Fruit fly (Drosophila melanogaster): ENCODE results near the gene CG1764.
A peak's percentile ranks its signal among the peaks of the same experiment; 100 is the strongest.

The CG1764 gene

DNA sequence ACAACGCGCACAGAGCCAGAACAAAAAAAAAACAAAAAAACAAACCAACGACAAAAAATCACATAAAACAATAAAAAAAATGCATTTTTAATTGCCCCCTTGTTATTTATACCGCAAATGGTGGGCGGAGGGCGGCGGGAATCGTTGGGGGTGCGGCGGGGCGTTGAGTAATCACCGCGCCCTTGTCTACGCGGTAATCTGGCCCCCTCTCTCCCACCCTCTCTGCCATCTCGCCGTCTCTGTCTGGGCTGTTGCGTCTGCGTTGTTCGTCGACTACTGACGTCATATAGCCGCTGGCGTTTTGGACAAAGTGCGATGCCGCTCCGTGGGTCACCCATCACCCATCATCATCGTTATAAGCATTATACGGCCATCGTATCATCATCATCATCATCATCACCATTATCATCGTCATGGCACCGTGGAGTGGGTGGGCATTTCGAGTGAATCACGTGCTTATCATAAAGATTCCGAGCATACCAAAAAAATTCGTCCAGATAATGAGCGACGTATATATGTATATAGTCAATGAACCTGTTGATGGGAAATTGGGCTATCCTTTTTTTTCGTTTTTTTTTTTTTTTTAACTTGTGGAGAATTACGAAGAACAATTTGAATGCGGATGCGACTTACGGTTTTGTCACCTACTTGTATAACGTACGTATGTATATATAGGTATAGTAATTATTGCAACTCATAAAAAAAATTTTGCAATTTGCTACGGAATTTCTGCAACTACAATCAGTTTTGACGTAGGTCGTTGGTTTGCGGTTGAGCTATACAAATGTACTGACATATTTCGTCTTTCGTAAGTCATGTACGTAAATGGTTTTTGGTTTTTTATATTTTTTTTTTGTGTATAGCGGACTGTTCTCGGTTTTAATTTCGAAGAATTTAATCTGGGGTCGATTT is 656 bp upstream of the CG1764 start:
- TF ChIP-seq CG17806 (tag; optimal IDR thresholded peaks at IDR 0.05) (peak; percentile 17), CG8159 (tag; optimal IDR thresholded peaks at IDR 0.05) (peak; percentile 36), rn (GFP tag; IDR thresholded peaks at IDR 0.05) (peak; percentile 10; the same call in 1 of the 2 replicates), CG32121 (GFP tag; IDR thresholded peaks at IDR 0.05) (peak; percentile 68), CG10348 (GFP tag; IDR thresholded peaks at IDR 0.05) (no peak), Ets98B (GFP tag; IDR thresholded peaks at IDR 0.05) (peak; percentile 32; the same call in 1 of the 2 replicates), CG34367 (tag; optimal IDR thresholded peaks at IDR 0.05) (no peak), fd96Ca (GFP tag; IDR thresholded peaks at IDR 0.05) (peak; percentile 75), Pif1B (GFP tag; optimal IDR thresholded peaks at IDR 0.05) (no peak), CG13204 (GFP tag; optimal IDR thresholded peaks at IDR 0.05) (peak; percentile 96), CG9948 (tag; optimal IDR thresholded peaks at IDR 0.05) (peak; percentile 18), EcR (GFP tag; optimal IDR thresholded peaks at IDR 0.05) (peak; percentile 80), D1 (tag; optimal IDR thresholded peaks at IDR 0.05) (no peak), CG4496 (GFP tag; IDR thresholded peaks at IDR 0.05) (peak; percentile 80), CG14655 (GFP tag; optimal IDR thresholded peaks at IDR 0.05) (peak; percentile 0), gl (tag; optimal IDR thresholded peaks at IDR 0.05) (peak; percentile 82), Snoo (tag; optimal IDR thresholded peaks at IDR 0.05) (peak; percentile 53), CG8301 (tag; optimal IDR thresholded peaks at IDR 0.05) (peak; percentile 0), CG15710 (tag; optimal IDR thresholded peaks at IDR 0.05) (peak; percentile 58), Pif1A (GFP tag; optimal IDR thresholded peaks at IDR 0.05) (no peak), CG12605 (GFP tag; IDR thresholded peaks at IDR 0.05) (peak; percentile 71)

DNA sequence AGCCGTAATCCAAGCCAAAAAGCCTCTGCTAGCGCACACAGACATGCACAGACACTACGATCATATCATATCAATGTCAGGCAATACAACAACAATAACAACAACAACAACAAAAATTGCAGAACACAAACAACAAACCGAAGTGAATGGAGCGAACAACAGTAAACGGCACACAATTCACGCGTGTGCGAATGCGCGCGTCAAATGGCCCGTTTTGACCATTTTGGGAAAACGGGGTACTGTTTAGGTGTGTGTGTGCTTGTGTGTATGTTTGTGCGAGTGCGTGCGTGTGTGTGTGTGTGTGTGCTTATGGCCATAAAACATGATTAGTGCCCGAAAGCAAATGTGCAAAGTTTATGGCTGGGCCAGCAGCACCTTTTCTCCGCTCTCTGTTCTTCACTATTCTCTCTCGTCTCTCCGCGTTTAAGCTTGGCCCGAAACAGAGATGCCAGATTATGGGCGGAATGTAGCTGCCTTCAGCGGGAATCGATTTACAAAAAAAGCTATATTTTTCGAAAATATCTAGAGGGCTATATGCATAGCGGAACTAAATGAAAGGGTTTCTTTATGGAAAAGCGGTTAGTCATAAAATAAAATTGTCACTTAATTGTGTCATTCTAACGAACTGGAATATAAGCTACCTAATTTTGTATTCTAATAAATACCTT is 1.2 kb downstream of the CG1764 start:
- no peak for TF ChIP-seq CG12605 (GFP tag; IDR thresholded peaks at IDR 0.05)
- TF ChIP-seq CG14655 (GFP tag; optimal IDR thresholded peaks at IDR 0.05), result no peak
- no peak for TF ChIP-seq CG8159 (tag; optimal IDR thresholded peaks at IDR 0.05)
- TF ChIP-seq CG34367 (tag; optimal IDR thresholded peaks at IDR 0.05), result no peak
- TF ChIP-seq gl (tag; optimal IDR thresholded peaks at IDR 0.05), result no peak
- no peak for TF ChIP-seq Ets98B (GFP tag; IDR thresholded peaks at IDR 0.05)
- TF ChIP-seq CG10348 (GFP tag; IDR thresholded peaks at IDR 0.05), result no peak
- no peak for TF ChIP-seq CG15710 (tag; optimal IDR thresholded peaks at IDR 0.05)
- TF ChIP-seq CG32121 (GFP tag; IDR thresholded peaks at IDR 0.05), result no peak
- TF ChIP-seq CG4496 (GFP tag; IDR thresholded peaks at IDR 0.05), result no peak
- TF ChIP-seq Pif1A (GFP tag; optimal IDR thresholded peaks at IDR 0.05), result no peak
- no peak for TF ChIP-seq Pif1B (GFP tag; optimal IDR thresholded peaks at IDR 0.05)
- no peak for TF ChIP-seq fd96Ca (GFP tag; IDR thresholded peaks at IDR 0.05)

DNA sequence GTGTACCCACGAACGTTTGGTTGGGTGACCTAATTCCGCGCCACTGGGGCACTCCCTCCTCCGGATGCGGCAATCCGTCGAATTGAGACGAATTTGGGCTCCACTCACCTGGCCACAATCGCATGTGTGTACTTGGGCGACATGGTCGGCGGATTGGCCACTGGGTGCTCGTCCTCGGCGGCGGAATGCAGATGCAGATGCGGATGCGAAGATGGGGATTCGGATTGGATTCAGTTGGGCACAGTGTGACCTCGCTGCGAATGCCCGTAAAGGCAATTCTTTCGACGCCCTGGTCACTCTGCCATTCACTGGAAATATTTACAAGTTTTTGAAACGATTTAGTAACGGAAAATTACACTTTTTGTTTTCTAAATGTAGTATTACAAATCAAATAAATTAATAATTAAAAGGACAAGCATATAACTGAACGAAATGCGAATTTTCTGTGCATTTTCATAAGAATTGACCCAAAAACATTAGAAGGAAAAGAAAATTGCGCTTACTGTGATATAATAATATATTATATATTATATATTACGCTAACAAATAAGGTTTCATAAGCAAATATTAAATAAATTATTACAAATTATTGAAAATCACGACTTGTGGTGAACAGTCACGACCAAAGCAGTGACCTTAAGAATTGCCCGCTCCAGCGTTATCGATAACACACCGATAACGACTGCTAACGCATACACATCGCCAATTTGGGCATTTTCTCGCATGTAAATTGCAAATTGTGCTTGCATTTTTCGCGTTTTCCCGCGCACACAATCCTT is 5.6 kb downstream of the CG1764 start, which contains the start of gene CG1622:
CG1622 (plus strand) TSS at position 678 of the 779 bp plus-strand sequence.
- TF ChIP-seq CG8301 (tag; optimal IDR thresholded peaks at IDR 0.05) (no peak), Ets98B (GFP tag; IDR thresholded peaks at IDR 0.05) (no peak), CG13204 (GFP tag; optimal IDR thresholded peaks at IDR 0.05) (no peak), CG32121 (GFP tag; IDR thresholded peaks at IDR 0.05) (no peak), CG15710 (tag; optimal IDR thresholded peaks at IDR 0.05) (peak; percentile 5), Pif1A (GFP tag; optimal IDR thresholded peaks at IDR 0.05) (no peak), gl (tag; optimal IDR thresholded peaks at IDR 0.05) (no peak), Snoo (tag; optimal IDR thresholded peaks at IDR 0.05) (no peak), CG17806 (tag; optimal IDR thresholded peaks at IDR 0.05) (no peak), rn (GFP tag; IDR thresholded peaks at IDR 0.05) (no peak), CG10348 (GFP tag; IDR thresholded peaks at IDR 0.05) (no peak), Pif1B (GFP tag; optimal IDR thresholded peaks at IDR 0.05) (no peak), CG34367 (tag; optimal IDR thresholded peaks at IDR 0.05) (no peak), CG14655 (GFP tag; optimal IDR thresholded peaks at IDR 0.05) (no peak), CG12605 (GFP tag; IDR thresholded peaks at IDR 0.05) (no peak), CG9948 (tag; optimal IDR thresholded peaks at IDR 0.05) (no peak), CG8159 (tag; optimal IDR thresholded peaks at IDR 0.05) (no peak), D1 (tag; optimal IDR thresholded peaks at IDR 0.05) (no peak), CG4496 (GFP tag; IDR thresholded peaks at IDR 0.05) (peak; percentile 63; the same call in 2 of the 3 replicates), fd96Ca (GFP tag; IDR thresholded peaks at IDR 0.05) (peak; percentile 45; the same call in 1 of the 3 replicates), EcR (GFP tag; optimal IDR thresholded peaks at IDR 0.05) (no peak)

DNA sequence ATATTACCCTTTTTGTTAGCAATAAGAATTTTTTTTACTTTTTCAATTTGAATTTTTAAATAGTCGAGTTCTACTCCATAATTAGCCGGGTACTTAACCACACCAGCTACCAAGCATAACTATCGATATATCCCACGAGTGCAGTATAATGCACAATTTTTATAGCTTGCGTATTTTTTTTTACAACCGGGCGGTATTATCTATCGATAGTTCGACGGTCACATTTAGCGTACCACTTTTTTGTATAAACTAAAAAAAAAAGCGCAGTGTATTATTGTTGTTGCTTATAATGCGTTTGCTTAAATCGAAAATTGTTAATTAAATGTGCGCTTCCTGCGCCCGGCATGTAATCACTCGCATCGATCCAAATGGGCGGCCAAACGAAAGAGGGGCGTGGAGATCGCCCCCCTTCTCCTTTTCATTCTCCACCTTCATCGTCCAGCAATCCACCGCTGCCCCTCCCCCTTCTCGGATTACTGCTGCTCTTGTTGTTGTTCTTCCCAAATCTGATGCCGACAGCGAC is 14.3 kb downstream of the CG1764 start, which contains the start of gene Remo:
Remo (plus strand) TSS at position 198 of the 523 bp plus-strand sequence.
- TF ChIP-seq fd96Ca (GFP tag; IDR thresholded peaks at IDR 0.05) (no peak), EcR (GFP tag; optimal IDR thresholded peaks at IDR 0.05) (peak; percentile 66)

Data from whole organism, pupa.